Fruit fly (Drosophila melanogaster) whole organism, prepupa: ENCODE results near the gene Eip78C.

Experiments used
- Blimp-1 ChIP-seq: fragments of 200-800 bp; sonication (Bioruptor generic); optimal IDR thresholded peaks from 3 replicates; lab custom pipeline; 2017; ENCODE audit warnings: missing biosample characterization, missing genetic modification characterization, mild to moderate bottlenecking, moderate library complexity, missing genetic modification reagents
- CG10631 ChIP-seq: fragments of 200-800 bp; sonication (Bioruptor generic); optimal IDR thresholded peaks from 2 replicates; lab custom pipeline; 2016; ENCODE audit warnings: missing biosample characterization, missing genetic modification characterization
- CG1621 ChIP-seq: fragments of 200-800 bp; sonication (Bioruptor generic); optimal IDR thresholded peaks from 3 replicates; lab custom pipeline; 2018; ENCODE audit warnings: missing biosample characterization, mild to moderate bottlenecking, missing genetic modification characterization
- CG3032 ChIP-seq: fragments of 200-800 bp; optimal IDR thresholded peaks from 2 replicates; lab custom pipeline; 2019; ENCODE audit warnings: missing biosample characterization, mild to moderate bottlenecking, missing genetic modification characterization, moderate library complexity
- CG4318 ChIP-seq: fragments of 200-800 bp; sonication (Bioruptor generic); optimal IDR thresholded peaks from 3 replicates; lab custom pipeline; 2017; ENCODE audit warnings: missing biosample characterization, mild to moderate bottlenecking, missing genetic modification characterization
- CG6792 ChIP-seq: fragments of 200-800 bp; sonication (Bioruptor generic); optimal IDR thresholded peaks from 3 replicates; lab custom pipeline; 2016; ENCODE audit warnings: missing biosample characterization, missing genetic modification characterization
- CG6854 ChIP-seq: fragments of 200-800 bp; sonication (Bioruptor generic); optimal IDR thresholded peaks from 2 replicates; lab custom pipeline; 2017; ENCODE audit warnings: missing biosample characterization, mild to moderate bottlenecking, missing genetic modification characterization
- CG8632 ChIP-seq: fragments of 200-800 bp; sonication (Bioruptor generic); optimal IDR thresholded peaks from 3 replicates; lab custom pipeline; 2016; ENCODE audit warnings: missing biosample characterization, missing genetic modification characterization
- Hr38 ChIP-seq: sonication (Bioruptor generic); optimal IDR thresholded peaks from 2 replicates; lab custom pipeline; 2016; ENCODE audit warnings: missing biosample characterization, missing genetic modification characterization
- Hr39 ChIP-seq: fragments of 200-800 bp; sonication (Bioruptor generic); optimal IDR thresholded peaks from 2 replicates; lab custom pipeline; 2016; ENCODE audit warnings: missing biosample characterization, missing genetic modification characterization
- OdsH ChIP-seq: fragments of 200-800 bp; sonication (Bioruptor generic); optimal IDR thresholded peaks from 3 replicates; lab custom pipeline; 2016; ENCODE audit warnings: missing biosample characterization, missing genetic modification characterization
- Sox102F ChIP-seq: fragments of 200-800 bp; sonication (Bioruptor generic); optimal IDR thresholded peaks from 2 replicates; lab custom pipeline; 2016; ENCODE audit warnings: missing biosample characterization, mild to moderate bottlenecking, missing genetic modification characterization
- eg ChIP-seq: fragments of 200-800 bp; sonication (Bioruptor generic); IDR thresholded peaks from 3 replicates; pipeline ENCODE4 v1.3.6; 2022; ENCODE audit warnings: missing biosample characterization, missing genetic modification characterization
- fkh ChIP-seq: fragments of 200-800 bp; sonication (Bioruptor generic); optimal IDR thresholded peaks from 3 replicates; lab custom pipeline; 2017; ENCODE audit warnings: missing biosample characterization, mild to moderate bottlenecking, missing genetic modification characterization, moderate library complexity

dm6 chr3L:21279876-21280566 lies 53.6 kb downstream of the Eip78C start, which contains the start of gene AcCoAS:
- TF ChIP-seq Hr39 (GFP tag; lab: Kevin White, UChicago) (peak; percentile 22), CG1621 (tag; lab: Kevin White, UChicago) (peak; percentile 21), Blimp-1 (GFP tag; lab: Kevin White, UChicago) (no peak), fkh (GFP tag; lab: Kevin White, UChicago) (no peak), eg (peak; percentile 53; the same call in 2 of the 3 replicates), CG10631 (no peak), Hr38 (no peak), CG6854 (GFP tag; lab: Kevin White, UChicago) (peak; percentile 29), OdsH (GFP tag; lab: Kevin White, UChicago) (peak; percentile 24), CG3032 (tag; lab: Kevin White, UChicago) (no peak), CG6792 (GFP tag; lab: Kevin White, UChicago) (peak; percentile 54), Sox102F (GFP tag; lab: Kevin White, UChicago) (peak; percentile 52), CG8632 (GFP tag; lab: Kevin White, UChicago) (peak; percentile 52), CG4318 (GFP tag; lab: Kevin White, UChicago) (no peak)
